Worm (Caenorhabditis elegans) whole organism, mixed stage, embryonic: ENCODE data around the gene zyg-1.

Source experiments
- ceh-39 ChIP-seq: fragments of 150-350 bp; optimal IDR thresholded peaks from 2 replicates; lab custom pipeline; 2014; ENCODE audit warnings: missing biosample characterization, missing genetic modification characterization
- elt-3 ChIP-seq: fragments of 150-350 bp; optimal IDR thresholded peaks from 2 replicates; lab custom pipeline; 2014; ENCODE audit warnings: missing biosample characterization, missing genetic modification characterization
- hlh-1 ChIP-seq: fragments of 150-350 bp; optimal IDR thresholded peaks from 2 replicates; lab custom pipeline; 2014; ENCODE audit warnings: missing biosample characterization, missing genetic modification reagents, missing genetic modification characterization
- mep-1 ChIP-seq: fragments of 150-350 bp; optimal IDR thresholded peaks from 2 replicates; lab custom pipeline; 2017; ENCODE audit warnings: missing biosample characterization, missing genetic modification reagents, missing genetic modification characterization, inconsistent platforms
- nhr-237 ChIP-seq: fragments of 150-350 bp; optimal IDR thresholded peaks from 2 replicates; lab custom pipeline; 2014; ENCODE audit warnings: missing biosample characterization, missing genetic modification characterization
- nhr-76 ChIP-seq: sonication (generic microtip); optimal IDR thresholded peaks from 2 replicates; lab custom pipeline; 2017; ENCODE audit warnings: missing biosample characterization, missing genetic modification characterization
- unc-39 ChIP-seq: fragments of 150-350 bp; optimal IDR thresholded peaks from 2 replicates; lab custom pipeline; 2014; ENCODE audit warnings: missing biosample characterization, missing genetic modification characterization
- ztf-11 ChIP-seq: fragments of 150-350 bp; optimal IDR thresholded peaks from 2 replicates; lab custom pipeline; 2014; ENCODE audit warnings: missing biosample characterization, missing genetic modification characterization

- TF ChIP-seq ceh-39 (tag; lab: Kevin White, UChicago) (no peak), ztf-11 (no peak), elt-3 (tag; lab: Kevin White, UChicago) (no peak), mep-1 (tag; lab: Kevin White, UChicago) (no peak), unc-39 (no peak), nhr-76 (no peak), hlh-1 (no peak), nhr-237 (tag; lab: Kevin White, UChicago) (no peak)
These were observed 10.1 kb downstream of the zyg-1 start, which contains the start of gene fut-3 for ce11 chrII:5659675-5660074.
